Worm (Caenorhabditis elegans) whole organism, mixed stage, embryonic: ENCODE results near the gene C17H11.4.
A peak's percentile ranks its signal among the peaks of the same experiment; 100 is the strongest.

Experiments used
- M03D4.4 ChIP-seq: sonication (generic microtip); optimal IDR thresholded peaks from 2 replicates; lab custom pipeline; 2017; ENCODE audit warnings: mild to moderate bottlenecking, missing genetic modification characterization, missing compliant biosample characterization
- bed-3 ChIP-seq: fragments of 200-800 bp; sonication (Bioruptor generic); optimal IDR thresholded peaks from 3 replicates; lab custom pipeline; 2018; ENCODE audit warnings: mild to moderate bottlenecking, missing genetic modification characterization, moderate library complexity, missing compliant biosample characterization
- blmp-1 ChIP-seq: fragments of 150-350 bp; optimal IDR thresholded peaks from 2 replicates; lab custom pipeline; 2014; ENCODE audit warnings: missing biosample characterization, missing genetic modification characterization
- ceh-39 ChIP-seq: fragments of 150-350 bp; optimal IDR thresholded peaks from 2 replicates; lab custom pipeline; 2014; ENCODE audit warnings: missing biosample characterization, missing genetic modification characterization
- ceh-43 ChIP-seq: fragments of 200-800 bp; sonication (Bioruptor generic); optimal IDR thresholded peaks from 2 replicates; lab custom pipeline; 2018; ENCODE audit warnings: mild to moderate bottlenecking, missing genetic modification characterization, moderate library complexity, missing compliant biosample characterization
- ceh-83 ChIP-seq: fragments of 200-800 bp; sonication (Bioruptor generic); optimal IDR thresholded peaks from 2 replicates; lab custom pipeline; 2018; ENCODE audit warnings: mild to moderate bottlenecking, missing genetic modification characterization, missing compliant biosample characterization
- ces-1 ChIP-seq: fragments of 150-350 bp; optimal IDR thresholded peaks from 2 replicates; lab custom pipeline; 2014; ENCODE audit warnings: missing biosample characterization, missing genetic modification reagents, missing genetic modification characterization
- cnd-1 ChIP-seq: fragments of 200-800 bp; sonication (Bioruptor generic); optimal IDR thresholded peaks from 2 replicates; lab custom pipeline; 2018; ENCODE audit warnings: mild to moderate bottlenecking, missing genetic modification characterization, missing compliant biosample characterization
- drap-1 ChIP-seq: fragments of 200-800 bp; sonication (Bioruptor generic); optimal IDR thresholded peaks from 3 replicates; lab custom pipeline; 2018; ENCODE audit warnings: mild to moderate bottlenecking, missing genetic modification characterization, missing compliant biosample characterization
- elt-1 ChIP-seq: sonication (generic microtip); optimal IDR thresholded peaks from 2 replicates; lab custom pipeline; 2017; ENCODE audit warnings: missing genetic modification characterization, mild to moderate bottlenecking, missing compliant biosample characterization, antibody characterized with exemption, moderate library complexity, borderline replicate concordance; ENCODE audit not compliant: insufficient read depth
- elt-3 ChIP-seq: fragments of 150-350 bp; optimal IDR thresholded peaks from 2 replicates; lab custom pipeline; 2014; ENCODE audit warnings: missing biosample characterization, missing genetic modification characterization
- flh-1 ChIP-seq: fragments of 200-800 bp; sonication (Bioruptor generic); optimal IDR thresholded peaks from 2 replicates; lab custom pipeline; 2018; ENCODE audit warnings: mild to moderate bottlenecking, missing genetic modification characterization, moderate library complexity, missing compliant biosample characterization
- ham-2 ChIP-seq: fragments of 200-800 bp; sonication (Bioruptor generic); optimal IDR thresholded peaks from 2 replicates; lab custom pipeline; 2018; ENCODE audit warnings: mild to moderate bottlenecking, missing genetic modification characterization, missing compliant biosample characterization
- hlh-1 ChIP-seq: fragments of 150-350 bp; optimal IDR thresholded peaks from 2 replicates; lab custom pipeline; 2014; ENCODE audit warnings: missing biosample characterization, missing genetic modification reagents, missing genetic modification characterization
- lin-13 ChIP-seq: fragments of 150-350 bp; optimal IDR thresholded peaks from 2 replicates; lab custom pipeline; 2014; ENCODE audit warnings: missing biosample characterization, missing genetic modification characterization
- lin-32 ChIP-seq: fragments of 200-800 bp; sonication (Bioruptor generic); optimal IDR thresholded peaks from 2 replicates; lab custom pipeline; 2018; ENCODE audit warnings: mild to moderate bottlenecking, missing genetic modification characterization, missing compliant biosample characterization
- lsy-2 ChIP-seq: fragments of 150-350 bp; optimal IDR thresholded peaks from 2 replicates; lab custom pipeline; 2014; ENCODE audit warnings: missing biosample characterization, missing genetic modification characterization
- mab-5 ChIP-seq: fragments of 150-350 bp; optimal IDR thresholded peaks from 2 replicates; lab custom pipeline; 2014; ENCODE audit warnings: missing biosample characterization, missing genetic modification characterization
- mep-1 ChIP-seq: fragments of 150-350 bp; optimal IDR thresholded peaks from 2 replicates; lab custom pipeline; 2017; ENCODE audit warnings: missing biosample characterization, missing genetic modification reagents, missing genetic modification characterization, inconsistent platforms
- mls-2 ChIP-seq: sonication (generic microtip); optimal IDR thresholded peaks from 2 replicates; lab custom pipeline; 2016; ENCODE audit warnings: mild to moderate bottlenecking, missing genetic modification characterization, moderate library complexity, missing compliant biosample characterization
- nhr-12 ChIP-seq: fragments of 150-350 bp; optimal IDR thresholded peaks from 2 replicates; lab custom pipeline; 2014; ENCODE audit warnings: missing biosample characterization, missing genetic modification characterization
- nhr-2 ChIP-seq: fragments of 150-350 bp; optimal IDR thresholded peaks from 2 replicates; lab custom pipeline; 2014; ENCODE audit warnings: missing biosample characterization, missing genetic modification characterization
- nhr-237 ChIP-seq: fragments of 150-350 bp; optimal IDR thresholded peaks from 2 replicates; lab custom pipeline; 2014; ENCODE audit warnings: missing biosample characterization, missing genetic modification characterization
- nhr-28 ChIP-seq: fragments of 150-350 bp; optimal IDR thresholded peaks from 2 replicates; lab custom pipeline; 2014; ENCODE audit warnings: missing biosample characterization, missing genetic modification characterization
- nhr-76 ChIP-seq: sonication (generic microtip); optimal IDR thresholded peaks from 2 replicates; lab custom pipeline; 2017; ENCODE audit warnings: missing biosample characterization, missing genetic modification characterization
- pha-4 ChIP-seq: fragments of 150-350 bp; optimal IDR thresholded peaks from 2 replicates; lab custom pipeline; 2018; ENCODE audit warnings: missing biosample characterization, missing genetic modification reagents, missing genetic modification characterization
- sem-2 ChIP-seq: fragments of 200-800 bp; sonication (Bioruptor generic); optimal IDR thresholded peaks from 2 replicates; lab custom pipeline; 2018; ENCODE audit warnings: mild to moderate bottlenecking, missing genetic modification characterization, missing compliant biosample characterization
- snpc-4 ChIP-seq: fragments of 150-350 bp; optimal IDR thresholded peaks from 2 replicates; lab custom pipeline; 2014; ENCODE audit warnings: missing biosample characterization, missing genetic modification characterization
- sptf-1 ChIP-seq: sonication (generic microtip); optimal IDR thresholded peaks from 2 replicates; lab custom pipeline; 2017; ENCODE audit warnings: mild to moderate bottlenecking, missing genetic modification characterization, moderate library complexity, missing compliant biosample characterization
- tbx-8 ChIP-seq: fragments of 200-800 bp; sonication (Bioruptor generic); optimal IDR thresholded peaks from 2 replicates; lab custom pipeline; 2018; ENCODE audit warnings: mild to moderate bottlenecking, missing genetic modification characterization, moderate library complexity, missing compliant biosample characterization
- unc-120 ChIP-seq: sonication (generic microtip); optimal IDR thresholded peaks from 2 replicates; lab custom pipeline; 2017; ENCODE audit warnings: missing genetic modification characterization, missing compliant biosample characterization; ENCODE audit not compliant: poor library complexity, severe bottlenecking
- unc-39 ChIP-seq: fragments of 150-350 bp; optimal IDR thresholded peaks from 2 replicates; lab custom pipeline; 2014; ENCODE audit warnings: missing biosample characterization, missing genetic modification characterization
- unc-62 ChIP-seq: fragments of 150-350 bp; optimal IDR thresholded peaks from 2 replicates; lab custom pipeline; 2014; ENCODE audit warnings: missing biosample characterization, missing genetic modification reagents, missing genetic modification characterization
- zip-8 ChIP-seq: fragments of 150-350 bp; optimal IDR thresholded peaks from 2 replicates; lab custom pipeline; 2014; ENCODE audit warnings: missing biosample characterization, missing genetic modification characterization
- ztf-11 ChIP-seq: fragments of 150-350 bp; optimal IDR thresholded peaks from 2 replicates; lab custom pipeline; 2014; ENCODE audit warnings: missing biosample characterization, missing genetic modification characterization

The C17H11.4 gene

ce11 chrX:8173610-8174009, 7.8 kb downstream of the C17H11.4 start, which contains the start of gene C17H11.1:
TSS of gene C17H11.1 (plus strand) at chrX:8173910.
- no peak for TF ChIP-seq zip-8 (tag; lab: Kevin White, UChicago)
- no peak for TF ChIP-seq hlh-1 (tag; lab: Kevin White, UChicago)
- no peak for TF ChIP-seq ces-1
- TF ChIP-seq ceh-83 (GFP tag; lab: Kevin White, UChicago), result no peak
- TF ChIP-seq ztf-11 (tag; lab: Kevin White, UChicago), result no peak
- TF ChIP-seq nhr-28 (tag; lab: Kevin White, UChicago), result no peak

ce11 chrX:8169534-8169933, 11.9 kb downstream of the C17H11.4 start, which contains the start of gene C17H11.2:
TSS of gene C17H11.2 (plus strand) at chrX:8169930.
- TF ChIP-seq ces-1, result peak; percentile 46
- TF ChIP-seq ceh-83 (GFP tag; lab: Kevin White, UChicago), result no peak

DNA sequence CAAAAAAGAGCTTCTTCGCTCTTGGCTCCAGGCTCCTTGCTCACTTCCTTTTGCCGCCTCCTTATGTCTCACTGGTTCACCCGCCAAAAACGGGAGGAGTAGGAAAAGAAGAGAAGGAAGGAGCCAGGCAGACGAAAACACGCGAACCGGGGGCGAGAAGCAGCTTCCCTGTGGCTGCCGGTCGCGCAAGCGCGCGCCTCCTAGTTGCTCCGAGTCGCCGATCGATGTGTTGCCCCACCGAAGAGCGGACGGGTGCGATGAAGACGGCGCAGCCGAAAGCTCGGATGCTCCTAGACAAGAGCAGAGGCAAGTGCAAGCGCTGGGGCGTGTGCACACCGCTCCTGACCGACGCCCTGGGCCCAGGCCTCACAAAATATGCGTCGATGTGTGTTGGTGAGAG, 17.9 kb downstream of the C17H11.4 start:
- TF ChIP-seq nhr-2 (tag; lab: Kevin White, UChicago) (no peak), zip-8 (tag; lab: Kevin White, UChicago) (no peak), mls-2 (tag; lab: Kevin White, UChicago) (peak; percentile 52), M03D4.4 (tag; lab: Kevin White, UChicago) (peak; percentile 28), flh-1 (GFP tag; lab: Kevin White, UChicago) (no peak), sptf-1 (tag; lab: Kevin White, UChicago) (peak; percentile 63), ztf-11 (tag; lab: Kevin White, UChicago) (no peak), hlh-1 (tag; lab: Kevin White, UChicago) (no peak), nhr-76 (no peak), mep-1 (tag; lab: Kevin White, UChicago) (no peak), mab-5 (tag; lab: Kevin White, UChicago) (no peak)

DNA sequence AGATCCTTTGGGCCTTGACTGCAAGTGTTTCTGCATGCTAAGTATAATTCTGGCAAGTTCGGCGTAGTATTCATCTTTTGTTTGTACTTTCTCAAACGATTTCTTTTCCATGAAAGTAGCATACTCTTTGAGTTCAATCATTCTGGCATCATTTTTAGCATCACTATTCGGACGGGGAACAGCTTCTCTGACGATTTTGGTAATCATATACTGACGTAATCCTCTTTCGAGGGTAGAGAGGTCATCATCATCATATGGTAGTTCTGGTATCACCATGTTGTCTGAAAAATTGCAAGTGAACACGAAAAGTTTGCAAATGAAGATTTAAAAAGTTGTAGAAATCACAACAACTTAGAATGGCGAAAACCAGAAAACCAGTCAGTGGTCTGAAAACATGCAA, 18.6 kb downstream of the C17H11.4 start, which contains the start of gene F22F1.3:
Gene F22F1.3, minus strand, starts transcription at position 281 of the 400 bp plus-strand sequence.
- no peak for TF ChIP-seq lin-32 (GFP tag; lab: Kevin White, UChicago)
- no peak for TF ChIP-seq sptf-1 (tag; lab: Kevin White, UChicago)
- no peak for TF ChIP-seq ztf-11 (tag; lab: Kevin White, UChicago)
- no peak for TF ChIP-seq flh-1 (GFP tag; lab: Kevin White, UChicago)
- no peak for TF ChIP-seq mab-5 (tag; lab: Kevin White, UChicago)
- TF ChIP-seq elt-1 (tag; lab: Kevin White, UChicago), result no peak
- no peak for TF ChIP-seq nhr-28 (tag; lab: Kevin White, UChicago)
- no peak for TF ChIP-seq mep-1 (tag; lab: Kevin White, UChicago)
- TF ChIP-seq lsy-2 (tag; lab: Kevin White, UChicago), result no peak
- TF ChIP-seq ham-2 (GFP tag; lab: Kevin White, UChicago), result no peak
- TF ChIP-seq nhr-12 (tag; lab: Kevin White, UChicago), result no peak
- TF ChIP-seq sem-2, result no peak
- TF ChIP-seq mls-2 (tag; lab: Kevin White, UChicago), result no peak
- no peak for TF ChIP-seq unc-39
- TF ChIP-seq drap-1 (GFP tag; lab: Kevin White, UChicago), result no peak
- no peak for TF ChIP-seq elt-3 (tag; lab: Kevin White, UChicago)
- no peak for TF ChIP-seq lin-13
- no peak for TF ChIP-seq nhr-2 (tag; lab: Kevin White, UChicago)
- TF ChIP-seq ces-1, result no peak
- no peak for TF ChIP-seq zip-8 (tag; lab: Kevin White, UChicago)
- TF ChIP-seq, all 35 proteins: peak for 0

DNA sequence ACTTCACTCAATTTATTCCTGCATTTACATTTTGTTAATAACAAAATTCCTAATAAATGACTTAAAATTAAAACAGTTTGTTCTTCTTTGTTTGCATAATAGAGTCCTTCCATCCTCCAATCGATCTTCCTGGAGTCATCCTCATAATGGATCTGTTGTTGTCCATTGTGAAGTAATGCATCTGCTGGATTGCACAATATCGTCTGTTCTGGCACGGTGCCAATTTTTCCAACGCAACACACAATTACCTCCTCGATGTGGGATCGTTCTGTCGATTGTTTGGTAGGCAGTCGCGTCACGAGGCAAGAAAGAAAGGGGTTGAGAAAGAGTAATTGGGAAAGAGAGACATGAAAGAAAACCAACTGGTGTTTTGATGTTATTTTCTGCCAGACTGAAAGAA, 21.4 kb downstream of the C17H11.4 start:
- TF ChIP-seq lin-13, result no peak
- no peak for TF ChIP-seq elt-3 (tag; lab: Kevin White, UChicago)
- TF ChIP-seq hlh-1 (tag; lab: Kevin White, UChicago), result peak; percentile 3
- TF ChIP-seq lsy-2 (tag; lab: Kevin White, UChicago), result no peak
- TF ChIP-seq unc-39, result no peak
- no peak for TF ChIP-seq ham-2 (GFP tag; lab: Kevin White, UChicago)
- TF ChIP-seq tbx-8 (GFP tag; lab: Kevin White, UChicago), result no peak
- TF ChIP-seq ztf-11 (tag; lab: Kevin White, UChicago), result peak; percentile 20
- no peak for TF ChIP-seq pha-4 (tag; lab: Kevin White, UChicago)
- no peak for TF ChIP-seq mab-5 (tag; lab: Kevin White, UChicago)
- TF ChIP-seq snpc-4 (tag; lab: Kevin White, UChicago), result no peak
- no peak for TF ChIP-seq lin-32 (GFP tag; lab: Kevin White, UChicago)
- no peak for TF ChIP-seq nhr-237 (tag; lab: Kevin White, UChicago)
- TF ChIP-seq unc-62, result no peak
- TF ChIP-seq ceh-83 (GFP tag; lab: Kevin White, UChicago), result no peak
- no peak for TF ChIP-seq ces-1
- no peak for TF ChIP-seq nhr-12 (tag; lab: Kevin White, UChicago)
- peak; percentile 72 for TF ChIP-seq nhr-2 (tag; lab: Kevin White, UChicago)
- TF ChIP-seq flh-1 (GFP tag; lab: Kevin White, UChicago), result no peak
- TF ChIP-seq nhr-76, result no peak
- TF ChIP-seq elt-1 (tag; lab: Kevin White, UChicago), result no peak
- peak; percentile 70 for TF ChIP-seq ceh-39 (tag; lab: Kevin White, UChicago)
- TF ChIP-seq zip-8 (tag; lab: Kevin White, UChicago), result peak; percentile 47
- no peak for TF ChIP-seq sem-2
- TF ChIP-seq mep-1 (tag; lab: Kevin White, UChicago), result peak; percentile 56
- no peak for TF ChIP-seq nhr-28 (tag; lab: Kevin White, UChicago)
- no peak for TF ChIP-seq M03D4.4 (tag; lab: Kevin White, UChicago)
- no peak for TF ChIP-seq mls-2 (tag; lab: Kevin White, UChicago)
- peak; percentile 52 for TF ChIP-seq cnd-1 (tag; lab: Kevin White, UChicago)
- TF ChIP-seq blmp-1, result no peak
- no peak for TF ChIP-seq sptf-1 (tag; lab: Kevin White, UChicago)
- no peak for TF ChIP-seq unc-120 (tag; lab: Kevin White, UChicago)
- no peak for TF ChIP-seq drap-1 (GFP tag; lab: Kevin White, UChicago)
- TF ChIP-seq bed-3, result no peak
- TF ChIP-seq ceh-43 (GFP tag; lab: Kevin White, UChicago), result peak; percentile 14
- TF ChIP-seq, all 35 proteins: peak for 8
